Worm (Caenorhabditis elegans) whole organism, young adult: ENCODE measurements around the gene clec-158.

Source experiments
- F23B12.7 ChIP-seq: sonication (generic microtip); optimal IDR thresholded peaks from 2 replicates; lab custom pipeline; 2017; ENCODE audit warnings: missing genetic modification characterization, mild to moderate bottlenecking, missing compliant biosample characterization, antibody characterized with exemption, moderate library complexity; ENCODE audit not compliant: insufficient read depth
- ekl-4 ChIP-seq: fragments of 200-800 bp; sonication (Bioruptor generic); IDR thresholded peaks from 2 replicates; pipeline ENCODE4 v1.3.6; 2022; ENCODE audit warnings: missing genetic modification reagents, missing genetic modification characterization, missing compliant biosample characterization
- let-607 ChIP-seq, 2 experiments: fragments of 200-800 bp in 1 of 2; sonication (Bioruptor generic) in 1 of 2; sonication (generic microtip) in 1 of 2; optimal IDR thresholded peaks; 2 replicates each; lab custom pipeline; 2016 to 2018; ENCODE audit warnings: mild to moderate bottlenecking in 2 of 2, missing compliant biosample characterization in 2 of 2, missing genetic modification characterization in 2 of 2, moderate library complexity in 2 of 2, missing genotype in 1 of 2
- lin-35 ChIP-seq, 3 experiments: fragments of 150-350 bp in 2 of 3; sonication (generic microtip) in 1 of 3; optimal IDR thresholded peaks; 2 replicates each; lab custom pipeline; 2014 to 2018; ENCODE audit warnings: missing biosample characterization in 3 of 3, missing genetic modification characterization in 3 of 3, missing genetic modification reagents in 3 of 3
- snpc-4 ChIP-seq, 5 experiments: fragments of 150-350 bp in 1 of 5; sonication (generic microtip) in 4 of 5; optimal IDR thresholded peaks; 2 replicates each; lab custom pipeline; 2014 to 2018; ENCODE audit warnings: missing genetic modification characterization in 5 of 5, missing biosample characterization in 3 of 5, antibody characterized with exemption in 2 of 5, mild to moderate bottlenecking in 2 of 5, missing compliant biosample characterization in 2 of 5, missing genotype in 2 of 5, moderate library complexity in 2 of 5, missing genetic modification reagents in 1 of 5
- tbx-9 ChIP-seq: sonication (generic microtip); optimal IDR thresholded peaks from 2 replicates; lab custom pipeline; 2016; ENCODE audit warnings: borderline replicate concordance, missing genetic modification characterization, inconsistent platforms, missing compliant biosample characterization
- tlf-1 ChIP-seq: fragments of 200-800 bp; sonication (Bioruptor generic); optimal IDR thresholded peaks from 2 replicates; lab custom pipeline; 2018; ENCODE audit warnings: mild to moderate bottlenecking, missing genetic modification characterization, missing compliant biosample characterization

ce11 chrIII:6897587-6898064, 38.2 kb upstream of the clec-158 start, which contains the start of gene T07E3.4:
- TF ChIP-seq ekl-4 (GFP tag; lab: Robert Waterston, UW) (no peak), tlf-1 (no peak), lin-35 (GFP tag; optimal IDR thresholded peaks at IDR 0.05; lab: Kevin White, UChicago) (peak in 1 of 3 experiments; percentile 41), tbx-9 (tag; lab: Kevin White, UChicago) (no peak), let-607 (tag; optimal IDR thresholded peaks at IDR 0.05; lab: Kevin White, UChicago) (no peak), snpc-4 (GFP tag; optimal IDR thresholded peaks at IDR 0.05; lab: Kevin White, UChicago) (no peak), snpc-4 (tag; optimal IDR thresholded peaks at IDR 0.05; lab: Kevin White, UChicago) (peak in 1 of 4 experiments; percentile 15), F23B12.7 (tag; lab: Kevin White, UChicago) (no peak)
